Fruit fly (Drosophila melanogaster) whole organism, wandering third instar larva: ENCODE data around the gene mdu.

Experiments
- Hnf4 ChIP-seq: fragments of 200-800 bp; sonication (Bioruptor generic); optimal IDR thresholded peaks from 2 replicates; lab custom pipeline; 2016; ENCODE audit warnings: missing biosample characterization, mild to moderate bottlenecking, missing genetic modification characterization
- Jra ChIP-seq: sonication (Bioruptor generic); optimal IDR thresholded peaks from 2 replicates; lab custom pipeline; 2016; ENCODE audit warnings: missing biosample characterization, missing genetic modification characterization
- OdsH ChIP-seq: fragments of 200-800 bp; sonication (Bioruptor generic); optimal IDR thresholded peaks from 2 replicates; lab custom pipeline; 2016; ENCODE audit warnings: missing biosample characterization, mild to moderate bottlenecking, missing genetic modification characterization
- brk ChIP-seq: fragments of 200-800 bp; sonication (Bioruptor generic); optimal IDR thresholded peaks from 2 replicates; lab custom pipeline; 2016; ENCODE audit warnings: missing biosample characterization, mild to moderate bottlenecking, missing genetic modification characterization
- dmrt93B ChIP-seq: fragments of 200-800 bp; sonication (Bioruptor generic); optimal IDR thresholded peaks from 2 replicates; lab custom pipeline; 2018; ENCODE audit warnings: missing biosample characterization, mild to moderate bottlenecking, missing genetic modification characterization
- h ChIP-seq: fragments of 200-800 bp; sonication (Bioruptor generic); optimal IDR thresholded peaks from 3 replicates; lab custom pipeline; 2016; ENCODE audit warnings: missing biosample characterization, mild to moderate bottlenecking, missing genetic modification characterization
- pan ChIP-seq: fragments of >200 bp; optimal IDR thresholded peaks from 2 replicates; lab custom pipeline; 2017
- psq ChIP-seq: fragments of 200-800 bp; sonication (Bioruptor generic); optimal IDR thresholded peaks from 3 replicates; lab custom pipeline; 2017; ENCODE audit warnings: missing biosample characterization, mild to moderate bottlenecking, missing genetic modification characterization, moderate library complexity
- usp ChIP-seq: fragments of >200 bp; optimal IDR thresholded peaks from 2 replicates; lab custom pipeline; 2017; ENCODE audit warnings: missing biosample characterization, missing genetic modification characterization

dm6 chrX:12473953-12474468, 23.0 kb upstream of the mdu start:
- no peak for TF ChIP-seq brk (GFP tag; lab: Kevin White, UChicago)
- TF ChIP-seq OdsH (GFP tag; lab: Kevin White, UChicago), result peak; percentile 63
- no peak for TF ChIP-seq usp (GFP tag; lab: Kevin White, UChicago)
- TF ChIP-seq pan (lab: Kevin White, UChicago), result no peak
- peak; percentile 5 for TF ChIP-seq Hnf4 (GFP tag; lab: Kevin White, UChicago)
- TF ChIP-seq Jra, result no peak
- peak; percentile 52 for TF ChIP-seq h (GFP tag; lab: Kevin White, UChicago)
- peak; percentile 43 for TF ChIP-seq dmrt93B (GFP tag; lab: Kevin White, UChicago)
- TF ChIP-seq psq (GFP tag; lab: Kevin White, UChicago), result peak; percentile 46
